Worm (Caenorhabditis elegans) whole organism, late embryonic: Measurements from ENCODE around the gene elpc-2.

Source experiments
- T23F11.4 ChIP-seq: fragments of 200-800 bp; sonication (Bioruptor generic); optimal IDR thresholded peaks from 2 replicates; lab custom pipeline; 2018; ENCODE audit warnings: mild to moderate bottlenecking, missing genetic modification characterization, missing compliant biosample characterization
- ceh-19 ChIP-seq: fragments of 200-800 bp; sonication (Bioruptor generic); optimal IDR thresholded peaks from 2 replicates; lab custom pipeline; 2018; ENCODE audit warnings: mild to moderate bottlenecking, missing genetic modification characterization, missing compliant biosample characterization
- ceh-2 ChIP-seq: sonication (generic microtip); optimal IDR thresholded peaks from 2 replicates; lab custom pipeline; 2016; ENCODE audit warnings: missing genotype, missing genetic modification characterization, missing compliant biosample characterization
- fkh-10 ChIP-seq: fragments of 150-350 bp; optimal IDR thresholded peaks from 2 replicates; lab custom pipeline; 2014; ENCODE audit warnings: missing biosample characterization, missing genetic modification reagents, missing genetic modification characterization
- hlh-13 ChIP-seq: fragments of 200-800 bp; sonication (Bioruptor generic); optimal IDR thresholded peaks from 2 replicates; lab custom pipeline; 2018; ENCODE audit warnings: mild to moderate bottlenecking, missing genetic modification characterization, missing compliant biosample characterization
- hlh-30 ChIP-seq: sonication (generic microtip); optimal IDR thresholded peaks from 2 replicates; lab custom pipeline; 2017; ENCODE audit warnings: antibody characterized with exemption, missing genetic modification characterization, missing compliant biosample characterization; ENCODE audit not compliant: insufficient read depth
- nfya-1 ChIP-seq: sonication (generic microtip); optimal IDR thresholded peaks from 2 replicates; lab custom pipeline; 2017; ENCODE audit warnings: missing genetic modification characterization, mild to moderate bottlenecking, missing compliant biosample characterization, antibody characterized with exemption, moderate library complexity
- pag-3 ChIP-seq: sonication (generic microtip); optimal IDR thresholded peaks from 2 replicates; lab custom pipeline; 2016; ENCODE audit warnings: missing compliant biosample characterization, missing genetic modification characterization, borderline replicate concordance
- pha-4 ChIP-seq: fragments of 150-350 bp; optimal IDR thresholded peaks from 2 replicates; lab custom pipeline; 2018; ENCODE audit warnings: missing biosample characterization, missing genetic modification reagents, missing genetic modification characterization
- pqm-1 ChIP-seq: sonication (generic microtip); optimal IDR thresholded peaks from 2 replicates; lab custom pipeline; 2016; ENCODE audit warnings: missing genetic modification characterization, missing compliant biosample characterization
- ref-2 ChIP-seq: sonication (generic microtip); optimal IDR thresholded peaks from 2 replicates; lab custom pipeline; 2016; ENCODE audit warnings: missing genetic modification characterization, missing compliant biosample characterization
- unc-55 ChIP-seq: sonication (generic microtip); optimal IDR thresholded peaks from 2 replicates; lab custom pipeline; 2017; ENCODE audit warnings: missing biosample characterization, missing genetic modification reagents, missing genetic modification characterization

DNA sequence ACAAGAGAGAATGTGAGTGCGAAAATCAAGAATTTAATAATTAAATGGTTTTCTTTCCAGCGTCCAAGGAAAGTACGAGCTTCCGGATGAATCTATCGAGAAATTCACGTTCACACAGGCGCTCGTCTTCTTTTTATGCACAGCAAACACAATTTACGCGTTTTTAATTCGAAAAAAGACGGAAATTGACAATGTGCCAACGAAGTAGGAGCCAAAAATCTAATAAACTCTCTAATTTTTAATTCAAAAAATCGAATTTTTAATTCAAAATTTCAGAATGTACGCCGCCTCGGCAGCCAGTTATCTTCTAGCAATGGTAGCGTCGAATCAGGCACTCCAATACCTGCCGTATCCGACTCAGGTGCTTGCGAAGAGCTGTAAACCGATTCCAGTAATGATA, 38.2 kb downstream of the elpc-2 start:
- TF ChIP-seq pha-4 (tag; lab: Kevin White, UChicago), result no peak
- TF ChIP-seq ceh-2 (tag; lab: Kevin White, UChicago), result no peak
- TF ChIP-seq ceh-19 (GFP tag; lab: Kevin White, UChicago), result no peak
- TF ChIP-seq ref-2 (tag; lab: Kevin White, UChicago), result no peak
- no peak for TF ChIP-seq hlh-13 (GFP tag; lab: Kevin White, UChicago)
- TF ChIP-seq pag-3 (tag; lab: Kevin White, UChicago), result no peak
- TF ChIP-seq pqm-1 (tag; lab: Kevin White, UChicago), result no peak
- TF ChIP-seq fkh-10 (GFP tag; lab: Kevin White, UChicago), result no peak
- TF ChIP-seq hlh-30, result no peak
- no peak for TF ChIP-seq T23F11.4 (GFP tag; lab: Kevin White, UChicago)
- no peak for TF ChIP-seq nfya-1 (tag; lab: Kevin White, UChicago)
- TF ChIP-seq unc-55 (GFP tag; lab: Kevin White, UChicago), result no peak
